Worm (Caenorhabditis elegans): ENCODE measurements around the gene E01G4.6.

The E01G4.6 gene

DNA sequence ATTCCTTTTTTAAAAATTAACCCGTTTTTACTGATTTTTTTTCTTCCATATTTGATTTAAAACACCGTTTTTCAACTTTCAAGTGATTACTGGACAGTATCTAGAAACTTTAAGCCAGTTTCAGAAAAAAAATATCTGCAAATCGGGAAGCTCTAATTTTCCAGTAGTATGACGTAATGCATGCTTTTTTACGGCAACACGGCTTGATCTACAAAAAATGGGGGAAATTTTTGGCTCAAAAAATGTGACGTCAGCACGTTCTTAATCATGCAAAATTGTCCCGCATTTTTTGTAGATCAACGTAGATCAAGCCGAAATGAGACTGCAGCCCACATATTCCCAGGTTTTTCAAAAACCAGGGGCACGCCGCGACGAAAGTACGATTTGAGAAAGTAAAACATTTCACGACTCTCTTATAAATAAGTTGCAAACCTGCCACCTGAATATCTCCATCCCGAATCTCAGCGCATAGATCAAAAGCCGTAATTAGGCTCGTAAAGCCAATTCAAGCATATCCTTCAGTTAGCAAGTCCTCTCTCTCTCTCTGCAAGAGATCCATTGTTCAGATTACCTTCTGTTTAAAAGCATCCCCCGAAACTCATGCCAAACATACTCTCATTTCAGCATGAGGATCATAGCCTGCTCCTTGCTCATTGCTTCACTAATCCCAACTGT, at the start of gene E01G4.6:
E01G4.6 (plus strand) TSS at position 625 of the 675 bp plus-strand sequence.
- TF ChIP-seq aly-1 (tag; optimal IDR thresholded peaks at IDR 0.05) (no peak), tbx-11 (GFP tag; IDR thresholded peaks at IDR 0.05) (no peak), ama-1 (optimal IDR thresholded peaks at IDR 0.05) (no peak), flt-1 (GFP tag; IDR thresholded peaks at IDR 0.05) (no peak), sea-1 (GFP tag; conservative IDR thresholded peaks at IDR 0.05) (no peak), hmbx-1 (tag; optimal IDR thresholded peaks at IDR 0.05) (no peak), ets-7 (tag; optimal IDR thresholded peaks at IDR 0.05) (no peak), ceh-13 (GFP tag; optimal IDR thresholded peaks at IDR 0.05) (no peak), ceh-36 (tag; optimal IDR thresholded peaks at IDR 0.05) (no peak), scrt-1 (GFP tag; IDR thresholded peaks at IDR 0.05) (no peak), F13C5.2 (tag; optimal IDR thresholded peaks at IDR 0.05) (no peak)

- TF ChIP-seq tra-4 (tag; optimal IDR thresholded peaks at IDR 0.05), result no peak
- no peak for TF ChIP-seq ceh-36 (tag; optimal IDR thresholded peaks at IDR 0.05)
- no peak for TF ChIP-seq hmbx-1 (tag; optimal IDR thresholded peaks at IDR 0.05)
- TF ChIP-seq F13C5.2 (tag; optimal IDR thresholded peaks at IDR 0.05), result no peak
- TF ChIP-seq ets-7 (tag; optimal IDR thresholded peaks at IDR 0.05), result no peak
- TF ChIP-seq pes-1 (GFP tag; IDR thresholded peaks at IDR 0.05), result no peak
- no peak for TF ChIP-seq flt-1 (GFP tag; IDR thresholded peaks at IDR 0.05)
- TF ChIP-seq ceh-13 (GFP tag; optimal IDR thresholded peaks at IDR 0.05), result no peak
- no peak for TF ChIP-seq hnd-1 (tag; optimal IDR thresholded peaks at IDR 0.05)
- TF ChIP-seq sea-1 (GFP tag; conservative IDR thresholded peaks at IDR 0.05), result no peak
- no peak for TF ChIP-seq tbx-11 (GFP tag; IDR thresholded peaks at IDR 0.05)
- no peak for TF ChIP-seq B0310.2 (tag; optimal IDR thresholded peaks at IDR 0.05)
- no peak for TF ChIP-seq tbx-37 (GFP tag; conservative IDR thresholded peaks at IDR 0.05)
- no peak for TF ChIP-seq scrt-1 (GFP tag; IDR thresholded peaks at IDR 0.05)
Observed at ce11 chrII:13436725-13437124, 45.5 kb upstream of the E01G4.6 start, which contains the start of gene Y48E1C.4. Gene Y48E1C.4 (minus strand): TSS chrII:13436825.

DNA sequence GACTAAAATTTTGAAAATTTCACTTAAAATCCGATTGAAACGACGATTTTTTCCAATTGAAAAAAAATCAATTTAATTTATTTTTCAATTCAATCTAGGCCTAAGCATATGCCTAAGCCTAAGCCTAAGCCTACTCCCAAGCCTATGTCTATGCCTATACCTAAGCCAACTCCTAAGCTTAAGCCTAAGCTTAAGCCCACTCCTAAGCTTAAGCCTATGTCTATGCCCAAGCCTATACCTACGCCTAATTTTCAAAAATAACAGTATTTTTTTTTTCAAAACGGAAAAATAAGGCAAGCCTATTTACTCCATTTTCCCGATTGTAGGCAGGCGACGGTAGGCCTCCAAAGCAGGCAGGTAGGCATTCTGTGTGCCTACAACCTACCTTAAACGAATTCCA, 37.9 kb upstream of the E01G4.6 start:
- TF ChIP-seq ceh-36 (tag; optimal IDR thresholded peaks at IDR 0.05), result peak; percentile 52
- TF ChIP-seq aly-1 (tag; optimal IDR thresholded peaks at IDR 0.05), result no peak

- TF ChIP-seq sea-1 (GFP tag; conservative IDR thresholded peaks at IDR 0.05), result no peak
- no peak for TF ChIP-seq hnd-1 (tag; optimal IDR thresholded peaks at IDR 0.05)
- TF ChIP-seq hmbx-1 (tag; optimal IDR thresholded peaks at IDR 0.05), result no peak
- TF ChIP-seq tra-4 (tag; optimal IDR thresholded peaks at IDR 0.05), result no peak
- no peak for TF ChIP-seq hmg-4 (GFP tag; optimal IDR thresholded peaks at IDR 0.05)
- TF ChIP-seq tbx-37 (GFP tag; conservative IDR thresholded peaks at IDR 0.05), result no peak
- no peak for TF ChIP-seq B0310.2 (tag; optimal IDR thresholded peaks at IDR 0.05)
Observed at ce11 chrII:13446597-13446996, 35.6 kb upstream of the E01G4.6 start.

ce11 chrII:13447166-13447643, 35.0 kb upstream of the E01G4.6 start, which contains the start of gene tbc-14:
Gene tbc-14 (minus strand): TSS chrII:13447593.
- no peak for TF ChIP-seq flt-1 (GFP tag; IDR thresholded peaks at IDR 0.05)
- TF ChIP-seq ama-1 (optimal IDR thresholded peaks at IDR 0.05), result no peak
- no peak for TF ChIP-seq B0310.2 (tag; optimal IDR thresholded peaks at IDR 0.05)

DNA sequence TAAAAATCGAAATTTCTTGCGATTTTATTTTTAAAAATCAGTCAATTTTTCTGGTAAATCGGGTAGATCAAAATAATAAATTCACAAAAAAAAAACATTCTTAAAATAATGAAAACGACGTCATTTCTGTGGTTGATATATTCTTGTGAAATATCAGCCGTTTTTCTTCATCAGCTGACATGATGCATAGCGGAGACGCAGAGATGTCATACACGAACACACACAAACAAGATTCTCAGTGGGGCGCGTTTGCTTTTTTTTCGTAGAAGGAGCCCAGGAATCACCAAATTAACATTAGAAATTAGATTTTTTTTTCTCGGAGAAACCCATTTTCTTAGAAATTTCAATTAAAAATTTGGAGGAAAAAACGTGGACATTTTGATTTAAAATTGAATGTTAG, 34.5 kb upstream of the E01G4.6 start:
- peak; percentile 21 for TF ChIP-seq F13C5.2 (tag; optimal IDR thresholded peaks at IDR 0.05)
- no peak for TF ChIP-seq ceh-13 (GFP tag; optimal IDR thresholded peaks at IDR 0.05)

- TF ChIP-seq ama-1 (optimal IDR thresholded peaks at IDR 0.05) (no peak), hmg-4 (GFP tag; optimal IDR thresholded peaks at IDR 0.05) (no peak), tbx-11 (GFP tag; IDR thresholded peaks at IDR 0.05) (no peak)
Observed at ce11 chrII:13451321-13451720, 30.9 kb upstream of the E01G4.6 start.

DNA sequence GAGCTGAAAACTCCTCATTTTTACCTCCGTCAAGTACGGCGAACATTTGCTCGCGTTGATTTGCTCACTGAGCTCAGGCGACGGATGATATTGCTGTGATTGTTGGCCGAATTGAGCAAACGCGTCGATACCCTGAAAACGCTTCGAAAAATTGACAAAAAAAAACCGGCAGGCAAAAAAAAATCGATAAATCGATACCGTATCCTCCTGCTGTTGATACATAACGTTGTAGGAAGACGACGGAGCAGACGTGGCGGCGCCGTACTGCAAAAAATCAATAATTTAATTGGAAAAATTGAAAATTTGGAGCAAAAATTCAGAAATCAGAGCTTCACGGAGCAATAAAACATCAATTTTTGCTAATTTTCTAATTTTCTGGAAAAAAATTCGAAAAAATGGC, 27.4 kb upstream of the E01G4.6 start:
- no peak for TF ChIP-seq flt-1 (GFP tag; IDR thresholded peaks at IDR 0.05)

DNA sequence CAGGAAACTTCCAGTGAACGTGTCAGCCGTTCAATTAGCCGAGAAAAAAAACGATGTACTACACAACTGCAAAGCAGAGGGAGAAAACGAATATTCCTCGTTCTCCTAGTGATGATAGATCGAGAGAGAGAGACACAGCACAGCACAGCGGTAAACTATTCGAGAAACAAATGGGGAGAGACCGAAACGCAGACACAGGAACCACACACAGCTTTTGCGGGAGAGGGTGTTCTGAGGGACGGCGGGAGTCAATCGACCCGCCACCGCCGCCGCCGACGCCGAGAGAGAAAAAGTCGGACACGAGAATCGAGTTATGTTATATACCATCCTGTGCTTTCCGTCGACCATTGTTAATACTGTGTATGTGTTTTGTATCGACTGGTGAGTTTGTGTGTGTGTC, 25.6 kb upstream of the E01G4.6 start:
- TF ChIP-seq hmg-4 (GFP tag; optimal IDR thresholded peaks at IDR 0.05) (peak; percentile 52), sea-1 (GFP tag; conservative IDR thresholded peaks at IDR 0.05) (no peak), aly-1 (tag; optimal IDR thresholded peaks at IDR 0.05) (no peak), B0310.2 (tag; optimal IDR thresholded peaks at IDR 0.05) (peak; percentile 45)

Data from whole organism, early embryonic.